Fruit fly (Drosophila melanogaster): ENCODE data around the gene CG34273.
A peak's percentile ranks its signal among the peaks of the same experiment; 100 is the strongest.

Gene CG34273

DNA sequence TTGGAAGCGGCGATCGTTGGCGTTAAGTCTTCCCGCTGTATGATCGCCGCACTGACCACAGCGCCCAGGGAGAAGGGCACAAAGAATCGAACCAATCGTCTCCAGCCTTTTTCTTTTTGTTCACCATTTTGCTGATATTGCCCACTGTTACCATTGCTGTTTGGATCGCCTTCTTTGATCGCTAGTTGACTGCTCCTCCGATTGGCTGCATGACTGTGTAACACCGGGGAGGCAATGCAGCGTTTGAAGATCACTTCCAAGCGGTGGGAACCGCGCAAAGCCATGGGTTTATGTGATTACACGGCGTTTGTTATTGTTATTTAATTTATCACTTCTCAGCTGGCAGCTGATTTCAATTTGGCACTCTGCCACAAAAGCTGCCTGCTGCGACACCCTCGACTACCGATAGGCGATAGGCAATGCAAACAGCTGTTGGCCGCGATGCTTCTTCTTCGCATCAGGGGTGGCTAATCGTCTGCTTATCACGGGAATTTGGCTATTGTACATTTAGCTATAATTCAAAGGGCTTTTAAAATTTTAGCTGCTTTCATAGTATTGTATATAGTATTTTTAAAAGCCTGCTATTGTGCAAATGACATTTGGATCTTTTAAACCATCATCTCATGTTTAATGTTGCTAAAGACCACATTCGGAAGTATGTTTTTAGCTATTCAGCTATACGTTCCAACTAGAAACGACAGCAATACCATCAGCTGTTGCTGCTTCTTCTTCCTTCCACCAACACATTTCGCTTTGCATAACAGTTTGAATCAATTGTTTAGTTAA, 5.5 kb upstream of the CG34273 start, which contains the start of the genes HtrA2 and mRpL11 (continued):
- no peak for TF ChIP-seq Dip2 (GFP tag; IDR thresholded peaks at IDR 0.05)
- TF ChIP-seq CG9932 (GFP tag; IDR thresholded peaks at IDR 0.05), result peak; percentile 84

DNA sequence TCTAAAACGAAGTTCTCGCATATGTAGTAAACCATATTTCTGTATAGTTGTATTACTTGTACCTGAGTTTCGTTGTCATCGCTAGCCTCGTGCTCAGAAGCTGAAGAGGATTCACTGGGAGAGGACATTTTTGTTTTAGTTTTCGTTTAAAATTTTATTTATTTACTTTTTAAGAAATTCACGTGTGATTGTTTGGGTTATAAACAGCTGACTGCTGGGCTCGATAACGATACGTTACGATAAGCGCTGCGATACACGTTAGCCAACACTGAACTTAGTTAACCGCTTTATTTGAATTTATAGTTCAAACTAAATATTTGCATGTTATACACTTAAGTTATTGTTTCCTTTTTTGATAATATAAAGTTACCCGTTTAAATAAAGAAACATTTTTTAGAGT, 3.4 kb upstream of the CG34273 start, which contains the start of gene CG8461:
CG8461 (minus strand) TSS at position 218 of the 400 bp plus-strand sequence.
- no peak for TF ChIP-seq Dbx (GFP tag; IDR thresholded peaks at IDR 0.05)
- TF ChIP-seq mam (GFP tag; optimal IDR thresholded peaks at IDR 0.05), result no peak
- TF ChIP-seq CG10543 (GFP tag; optimal IDR thresholded peaks at IDR 0.05), result no peak
- no peak for TF ChIP-seq CG10209 (GFP tag; optimal IDR thresholded peaks at IDR 0.05)
- no peak for TF ChIP-seq CG13775 (GFP tag; optimal IDR thresholded peaks at IDR 0.05)
- TF ChIP-seq CG9437 (GFP tag; optimal IDR thresholded peaks at IDR 0.05), result no peak
- no peak for TF ChIP-seq luna (GFP tag; optimal IDR thresholded peaks at IDR 0.05)
- TF ChIP-seq chm (GFP tag; IDR thresholded peaks at IDR 0.05), result no peak
- TF ChIP-seq fd102C (GFP tag; optimal IDR thresholded peaks at IDR 0.05), result no peak
- TF ChIP-seq CG4730 (GFP tag; IDR thresholded peaks at IDR 0.05), result no peak
- no peak for TF ChIP-seq Gsc (GFP tag; IDR thresholded peaks at IDR 0.05)
- no peak for TF ChIP-seq Taf1 (GFP tag; IDR thresholded peaks at IDR 0.05)
- no peak for TF ChIP-seq H15 (GFP tag; IDR thresholded peaks at IDR 0.05)
- TF ChIP-seq otp (GFP tag; IDR thresholded peaks at IDR 0.05), result no peak
- TF ChIP-seq Myb (GFP tag; optimal IDR thresholded peaks at IDR 0.05), result peak; percentile 56
- TF ChIP-seq Poxn (GFP tag; IDR thresholded peaks at IDR 0.05), result no peak
- TF ChIP-seq phol (tag; optimal IDR thresholded peaks at IDR 0.05), result no peak
- TF ChIP-seq vnd (GFP tag; IDR thresholded peaks at IDR 0.05; ENCODE audit: partially characterized antibody), result peak; percentile 42; the same call in 2 of the 3 replicates
- TF ChIP-seq Chrac-16 (GFP tag; optimal IDR thresholded peaks at IDR 0.05), result no peak
- no peak for TF ChIP-seq CG17328 (GFP tag; IDR thresholded peaks at IDR 0.05)
- no peak for TF ChIP-seq CkIIα-i1 (GFP tag; IDR thresholded peaks at IDR 0.05)
- no peak for TF ChIP-seq Oli (tag; optimal IDR thresholded peaks at IDR 0.05)
- TF ChIP-seq CG31365 (tag; optimal IDR thresholded peaks at IDR 0.05), result no peak
- peak; percentile 78 for TF ChIP-seq CG13287 (GFP tag; IDR thresholded peaks at IDR 0.05; ENCODE audit: partially characterized antibody)
- no peak for TF ChIP-seq CHES-1-like (GFP tag; optimal IDR thresholded peaks at IDR 0.05)
- no peak for TF ChIP-seq eyg (GFP tag; optimal IDR thresholded peaks at IDR 0.05)
- no peak for TF ChIP-seq NK7.1 (GFP tag; optimal IDR thresholded peaks at IDR 0.05)
- TF ChIP-seq tin (GFP tag; optimal IDR thresholded peaks at IDR 0.05), result no peak
- no peak for TF ChIP-seq Bteb2 (GFP tag; optimal IDR thresholded peaks at IDR 0.05)
- no peak for TF ChIP-seq CG5245 (GFP tag; optimal IDR thresholded peaks at IDR 0.05)
- TF ChIP-seq da (GFP tag; optimal IDR thresholded peaks at IDR 0.05), result no peak
- no peak for TF ChIP-seq dysf (GFP tag; IDR thresholded peaks at IDR 0.05)
- peak; percentile 94 for TF ChIP-seq E2f2 (GFP tag; IDR thresholded peaks at IDR 0.05)
- no peak for TF ChIP-seq Hey (tag; optimal IDR thresholded peaks at IDR 0.05)
- no peak for TF ChIP-seq CG7786 (GFP tag; optimal IDR thresholded peaks at IDR 0.05)
- TF ChIP-seq Dp (GFP tag; optimal IDR thresholded peaks at IDR 0.05), result peak; percentile 92
- TF ChIP-seq CG11695 (GFP tag; IDR thresholded peaks at IDR 0.05), result no peak
- TF ChIP-seq CG3995 (GFP tag; optimal IDR thresholded peaks at IDR 0.05), result no peak
- TF ChIP-seq CG5953 (GFP tag; IDR thresholded peaks at IDR 0.05), result no peak
- TF ChIP-seq Nf-YC (tag; optimal IDR thresholded peaks at IDR 0.05), result no peak
- TF ChIP-seq CG8290 (GFP tag; optimal IDR thresholded peaks at IDR 0.05), result no peak
- no peak for TF ChIP-seq CG8290 (tag; optimal IDR thresholded peaks at IDR 0.05)
- TF ChIP-seq CG10959 (GFP tag; IDR thresholded peaks at IDR 0.05), result no peak
- TF ChIP-seq Mad (GFP tag; optimal IDR thresholded peaks at IDR 0.05), result no peak
- TF ChIP-seq bbx (GFP tag; IDR thresholded peaks at IDR 0.05; ENCODE audit: partially characterized antibody), result peak; percentile 76
- TF ChIP-seq sr (GFP tag; IDR thresholded peaks at IDR 0.05), result no peak
- no peak for TF ChIP-seq crc (GFP tag; optimal IDR thresholded peaks at IDR 0.05)
- TF ChIP-seq Adf1 (GFP tag; IDR thresholded peaks at IDR 0.05), result no peak
